Fruit fly (Drosophila melanogaster): ENCODE data around the gene Atu.

dm6 chr3R:5632182-5632581 is 19.0 kb downstream of the Atu start, which contains the start of gene CG31549:
- TF ChIP-seq Hr83 (GFP tag; optimal IDR thresholded peaks at IDR 0.05; ENCODE audit: poor library complexity, severe bottlenecking) (no peak), usp (GFP tag; optimal IDR thresholded peaks at IDR 0.05) (no peak), lola (GFP tag; optimal IDR thresholded peaks at IDR 0.05) (no peak), brk (GFP tag; optimal IDR thresholded peaks at IDR 0.05) (no peak), Myc (optimal IDR thresholded peaks at IDR 0.05) (no peak), h (GFP tag; optimal IDR thresholded peaks at IDR 0.05) (no peak), Dif (GFP tag; optimal IDR thresholded peaks at IDR 0.05; ENCODE audit: partially characterized antibody) (no peak), OdsH (GFP tag; optimal IDR thresholded peaks at IDR 0.05) (no peak), N (GFP tag; optimal IDR thresholded peaks at IDR 0.05) (no peak), Hnf4 (GFP tag; optimal IDR thresholded peaks at IDR 0.05) (no peak), ey (GFP tag; optimal IDR thresholded peaks at IDR 0.05) (no peak)

All from whole organism, wandering third instar larva.